Worm (Caenorhabditis elegans): ENCODE data around the gene T01D1.7.

- TF ChIP-seq ces-1 (GFP tag; optimal IDR thresholded peaks at IDR 0.05), result peak; percentile 67
- no peak for TF ChIP-seq nhr-237 (tag; optimal IDR thresholded peaks at IDR 0.05)
- no peak for TF ChIP-seq nhr-76 (tag; optimal IDR thresholded peaks at IDR 0.05)
- no peak for TF ChIP-seq ceh-83 (GFP tag; optimal IDR thresholded peaks at IDR 0.05)
- no peak for TF ChIP-seq unc-62 (GFP tag; optimal IDR thresholded peaks at IDR 0.05)
- TF ChIP-seq hlh-1 (tag; optimal IDR thresholded peaks at IDR 0.05), result no peak
- no peak for TF ChIP-seq pha-4 (tag; optimal IDR thresholded peaks at IDR 0.05)
- TF ChIP-seq lsy-2 (tag; optimal IDR thresholded peaks at IDR 0.05), result no peak
- TF ChIP-seq snpc-4 (tag; optimal IDR thresholded peaks at IDR 0.05), result no peak
- TF ChIP-seq ceh-43 (GFP tag; optimal IDR thresholded peaks at IDR 0.05), result no peak
- no peak for TF ChIP-seq ztf-11 (tag; optimal IDR thresholded peaks at IDR 0.05)
These were observed at the start of gene T01D1.7 for ce11 chrII:173679-174078.

All from whole organism, mixed stage, embryonic.